Worm (Caenorhabditis elegans) whole organism, late embryonic: ENCODE measurements around the gene nhr-251.

Experiments used
- C08G9.2 ChIP-seq: sonication (generic microtip); optimal IDR thresholded peaks from 2 replicates; lab custom pipeline; 2016; ENCODE audit warnings: mild to moderate bottlenecking, missing genetic modification characterization, moderate library complexity, missing compliant biosample characterization
- C38D4.7 ChIP-seq: fragments of 200-800 bp; sonication (Bioruptor generic); optimal IDR thresholded peaks from 2 replicates; lab custom pipeline; 2018; ENCODE audit warnings: mild to moderate bottlenecking, missing genetic modification characterization, moderate library complexity, missing compliant biosample characterization
- F13H6.1 ChIP-seq: sonication (generic microtip); optimal IDR thresholded peaks from 2 replicates; lab custom pipeline; 2016; ENCODE audit warnings: missing genetic modification characterization, missing compliant biosample characterization
- K02D7.2 ChIP-seq: sonication (generic microtip); optimal IDR thresholded peaks from 2 replicates; lab custom pipeline; 2017; ENCODE audit warnings: mild to moderate bottlenecking, missing genetic modification characterization, missing compliant biosample characterization
- T23F11.4 ChIP-seq: fragments of 200-800 bp; sonication (Bioruptor generic); optimal IDR thresholded peaks from 2 replicates; lab custom pipeline; 2018; ENCODE audit warnings: mild to moderate bottlenecking, missing genetic modification characterization, missing compliant biosample characterization
- ceh-14 ChIP-seq: sonication (generic microtip); optimal IDR thresholded peaks from 2 replicates; lab custom pipeline; 2016; ENCODE audit warnings: missing genotype, missing genetic modification characterization, missing compliant biosample characterization
- ceh-18 ChIP-seq: sonication (generic microtip); optimal IDR thresholded peaks from 2 replicates; lab custom pipeline; 2016; ENCODE audit warnings: missing genetic modification characterization, missing compliant biosample characterization
- ceh-19 ChIP-seq: fragments of 200-800 bp; sonication (Bioruptor generic); optimal IDR thresholded peaks from 2 replicates; lab custom pipeline; 2018; ENCODE audit warnings: mild to moderate bottlenecking, missing genetic modification characterization, missing compliant biosample characterization
- ceh-2 ChIP-seq: sonication (generic microtip); optimal IDR thresholded peaks from 2 replicates; lab custom pipeline; 2016; ENCODE audit warnings: missing genotype, missing genetic modification characterization, missing compliant biosample characterization
- ceh-24 ChIP-seq: sonication (generic microtip); optimal IDR thresholded peaks from 2 replicates; lab custom pipeline; 2016; ENCODE audit warnings: mild to moderate bottlenecking, missing genetic modification characterization, missing compliant biosample characterization
- ceh-30 ChIP-seq: fragments of 150-350 bp; optimal IDR thresholded peaks from 2 replicates; lab custom pipeline; 2014; ENCODE audit warnings: missing biosample characterization, missing genetic modification characterization
- ceh-31 ChIP-seq: sonication (generic microtip); optimal IDR thresholded peaks from 2 replicates; lab custom pipeline; 2016; ENCODE audit warnings: missing genetic modification characterization, missing compliant biosample characterization
- ceh-48 ChIP-seq: sonication (generic microtip); optimal IDR thresholded peaks from 2 replicates; lab custom pipeline; 2016; ENCODE audit warnings: missing genetic modification characterization, inconsistent platforms, missing compliant biosample characterization
- fkh-10 ChIP-seq: fragments of 150-350 bp; optimal IDR thresholded peaks from 2 replicates; lab custom pipeline; 2014; ENCODE audit warnings: missing biosample characterization, missing genetic modification reagents, missing genetic modification characterization
- fkh-6 ChIP-seq: sonication (generic microtip); optimal IDR thresholded peaks from 2 replicates; lab custom pipeline; 2016; ENCODE audit warnings: missing genetic modification characterization, missing compliant biosample characterization
- gmeb-2 ChIP-seq: sonication (generic microtip); optimal IDR thresholded peaks from 2 replicates; lab custom pipeline; 2016; ENCODE audit warnings: missing genetic modification characterization, inconsistent platforms, missing compliant biosample characterization
- hlh-13 ChIP-seq: fragments of 200-800 bp; sonication (Bioruptor generic); optimal IDR thresholded peaks from 2 replicates; lab custom pipeline; 2018; ENCODE audit warnings: mild to moderate bottlenecking, missing genetic modification characterization, missing compliant biosample characterization
- hlh-15 ChIP-seq: sonication (generic microtip); optimal IDR thresholded peaks from 2 replicates; lab custom pipeline; 2016; ENCODE audit warnings: missing genetic modification characterization, missing compliant biosample characterization
- hlh-30 ChIP-seq: sonication (generic microtip); optimal IDR thresholded peaks from 2 replicates; lab custom pipeline; 2017; ENCODE audit warnings: antibody characterized with exemption, missing genetic modification characterization, missing compliant biosample characterization; ENCODE audit not compliant: insufficient read depth
- hlh-8 ChIP-seq: sonication (generic microtip); optimal IDR thresholded peaks from 2 replicates; lab custom pipeline; 2016; ENCODE audit warnings: missing genotype, missing genetic modification characterization, missing compliant biosample characterization
- mec-3 ChIP-seq: sonication (generic microtip); optimal IDR thresholded peaks from 2 replicates; lab custom pipeline; 2016; ENCODE audit warnings: borderline replicate concordance, missing genetic modification characterization, missing compliant biosample characterization
- nfya-1 ChIP-seq: sonication (generic microtip); optimal IDR thresholded peaks from 2 replicates; lab custom pipeline; 2017; ENCODE audit warnings: missing genetic modification characterization, mild to moderate bottlenecking, missing compliant biosample characterization, antibody characterized with exemption, moderate library complexity
- nhr-11 ChIP-seq: fragments of 150-350 bp; optimal IDR thresholded peaks from 2 replicates; lab custom pipeline; 2014; ENCODE audit warnings: missing biosample characterization, missing genetic modification characterization
- odd-2 ChIP-seq: sonication (generic microtip); optimal IDR thresholded peaks from 2 replicates; lab custom pipeline; 2017; ENCODE audit warnings: antibody characterized with exemption, mild to moderate bottlenecking, missing genetic modification characterization, missing compliant biosample characterization
- pag-3 ChIP-seq: sonication (generic microtip); optimal IDR thresholded peaks from 2 replicates; lab custom pipeline; 2016; ENCODE audit warnings: missing compliant biosample characterization, missing genetic modification characterization, borderline replicate concordance
- pat-9 ChIP-seq: fragments of 200-800 bp; sonication (Bioruptor generic); optimal IDR thresholded peaks from 2 replicates; lab custom pipeline; 2018; ENCODE audit warnings: mild to moderate bottlenecking, missing genetic modification characterization, moderate library complexity, missing compliant biosample characterization
- pax-1 ChIP-seq: fragments of 150-350 bp; optimal IDR thresholded peaks from 2 replicates; lab custom pipeline; 2014; ENCODE audit warnings: missing biosample characterization, missing genetic modification characterization
- pha-4 ChIP-seq: fragments of 150-350 bp; optimal IDR thresholded peaks from 2 replicates; lab custom pipeline; 2018; ENCODE audit warnings: missing biosample characterization, missing genetic modification reagents, missing genetic modification characterization
- pros-1 ChIP-seq: fragments of 150-350 bp; optimal IDR thresholded peaks from 2 replicates; lab custom pipeline; 2014; ENCODE audit warnings: missing biosample characterization, missing genetic modification reagents, missing genetic modification characterization
- ref-2 ChIP-seq: sonication (generic microtip); optimal IDR thresholded peaks from 2 replicates; lab custom pipeline; 2016; ENCODE audit warnings: missing genetic modification characterization, missing compliant biosample characterization
- rnt-1 ChIP-seq: sonication (generic microtip); optimal IDR thresholded peaks from 2 replicates; lab custom pipeline; 2016; ENCODE audit warnings: missing genetic modification characterization, missing compliant biosample characterization
- sdc-2 ChIP-seq: sonication (generic microtip); optimal IDR thresholded peaks from 2 replicates; lab custom pipeline; 2016; ENCODE audit warnings: missing genotype, missing genetic modification characterization, missing compliant biosample characterization
- sox-2 ChIP-seq: fragments of 200-800 bp; sonication (Bioruptor generic); IDR thresholded peaks from 2 replicates; pipeline ENCODE4 v1.3.6; 2022; ENCODE audit warnings: missing genetic modification reagents, missing genetic modification characterization, missing compliant biosample characterization
- tbx-2 ChIP-seq: sonication (generic microtip); optimal IDR thresholded peaks from 2 replicates; lab custom pipeline; 2016; ENCODE audit warnings: missing genetic modification characterization, missing compliant biosample characterization
- ttx-3 ChIP-seq: sonication (generic microtip); optimal IDR thresholded peaks from 2 replicates; lab custom pipeline; 2016; ENCODE audit warnings: missing genetic modification reagents, missing genetic modification characterization, missing compliant biosample characterization
- unc-55 ChIP-seq: sonication (generic microtip); optimal IDR thresholded peaks from 2 replicates; lab custom pipeline; 2017; ENCODE audit warnings: missing biosample characterization, missing genetic modification reagents, missing genetic modification characterization
- unc-86 ChIP-seq: sonication (generic microtip); optimal IDR thresholded peaks from 2 replicates; lab custom pipeline; 2016; ENCODE audit warnings: missing genetic modification characterization, missing compliant biosample characterization
- zip-5 ChIP-seq: sonication (generic microtip); optimal IDR thresholded peaks from 2 replicates; lab custom pipeline; 2016; ENCODE audit warnings: missing genetic modification characterization, missing compliant biosample characterization

The nhr-251 gene

ce11 chrV:600231-600630 is at the start of gene nhr-251:
Gene nhr-251, plus strand, starts transcription at chrV:600531.
- TF ChIP-seq ceh-18 (no peak), pha-4 (no peak), pag-3 (no peak), rnt-1 (no peak), nhr-11 (tag; lab: Kevin White, UChicago) (no peak), ceh-19 (GFP tag; lab: Kevin White, UChicago) (no peak), fkh-6 (no peak), hlh-30 (tag; lab: Kevin White, UChicago) (no peak), ceh-30 (tag; lab: Kevin White, UChicago) (no peak), unc-55 (no peak), ceh-2 (tag; lab: Kevin White, UChicago) (no peak), tbx-2 (tag; lab: Kevin White, UChicago) (no peak), ceh-24 (tag; lab: Kevin White, UChicago) (no peak), C38D4.7 (no peak), hlh-8 (no peak), hlh-15 (no peak), sdc-2 (tag; lab: Kevin White, UChicago) (no peak), C08G9.2 (no peak), sox-2 (GFP tag; lab: Robert Waterston, UW) (no peak)

DNA sequence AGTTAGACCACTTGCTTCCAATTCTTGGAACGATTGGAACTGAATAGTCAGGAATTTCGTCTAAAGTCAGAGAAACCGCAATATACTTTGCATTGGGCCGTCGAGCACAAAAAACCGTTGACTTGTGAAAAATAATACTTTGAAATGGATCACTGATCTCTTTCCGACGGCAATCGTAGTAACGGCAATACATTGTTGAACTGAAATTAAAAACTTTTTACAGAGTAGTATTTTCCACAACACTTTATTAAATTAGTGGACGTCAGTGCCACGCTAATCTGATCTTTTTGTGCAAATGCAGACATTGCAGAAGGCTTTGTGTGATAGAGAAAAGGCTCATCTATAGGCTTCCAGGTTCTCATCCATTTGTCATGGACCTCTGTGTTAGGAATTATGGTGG is 47.9 kb upstream of the nhr-251 start:
- TF ChIP-seq hlh-8 (no peak), ceh-14 (no peak), nfya-1 (no peak), ceh-30 (tag; lab: Kevin White, UChicago) (no peak)
- TF ChIP-seq, all 69 proteins: peak for 0

DNA sequence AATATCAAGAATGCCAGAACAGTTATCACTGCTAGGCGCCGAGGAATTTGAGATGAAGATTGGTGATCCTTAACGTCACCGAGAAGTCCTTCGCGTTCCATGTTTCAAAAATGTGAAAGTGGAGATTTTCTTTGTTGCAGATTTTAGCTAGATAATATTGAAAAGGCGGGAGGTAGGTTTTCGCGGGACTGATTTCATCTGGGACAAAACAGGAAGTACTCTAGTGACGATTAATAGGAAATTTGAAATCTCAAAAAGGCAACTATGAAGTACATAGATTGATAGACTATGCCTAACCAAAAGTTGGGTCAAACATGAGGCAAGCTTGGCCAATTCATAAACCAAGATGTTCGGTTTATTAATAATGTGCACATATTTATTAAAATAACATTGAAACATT is 47.3 kb upstream of the nhr-251 start, which contains the start of gene C14C6.8:
C14C6.8 (minus strand) TSS at position 101 of the 400 bp plus-strand sequence.
- no peak for TF ChIP-seq ceh-30 (tag; lab: Kevin White, UChicago)
- no peak for TF ChIP-seq odd-2 (tag; lab: Kevin White, UChicago)
- TF ChIP-seq hlh-13 (GFP tag; lab: Kevin White, UChicago): no peak
- TF ChIP-seq pha-4: no peak
- TF ChIP-seq zip-5 (tag; lab: Kevin White, UChicago): no peak
- no peak for TF ChIP-seq pat-9 (tag; lab: Kevin White, UChicago)
- TF ChIP-seq fkh-10 (GFP tag; lab: Kevin White, UChicago): no peak
- no peak for TF ChIP-seq pros-1 (tag; lab: Kevin White, UChicago)
- no peak for TF ChIP-seq K02D7.2 (tag; lab: Kevin White, UChicago)
- TF ChIP-seq ref-2: no peak
- TF ChIP-seq unc-55: no peak
- no peak for TF ChIP-seq ttx-3 (tag; lab: Kevin White, UChicago)
- no peak for TF ChIP-seq nhr-11 (tag; lab: Kevin White, UChicago)
- no peak for TF ChIP-seq fkh-6
- TF ChIP-seq mec-3 (tag; lab: Kevin White, UChicago): no peak
- TF ChIP-seq gmeb-2 (tag; lab: Kevin White, UChicago): no peak

ce11 chrV:556055-556454 is 44.3 kb upstream of the nhr-251 start, which contains the start of gene srx-8:
Gene srx-8, minus strand, starts transcription at chrV:556155.
- TF ChIP-seq T23F11.4: no peak
- TF ChIP-seq unc-86 (tag; lab: Kevin White, UChicago): no peak
- TF ChIP-seq ceh-31 (tag; lab: Kevin White, UChicago): no peak
- TF ChIP-seq pax-1 (tag; lab: Kevin White, UChicago): no peak
- TF ChIP-seq ref-2: no peak
- TF ChIP-seq C08G9.2: no peak

DNA sequence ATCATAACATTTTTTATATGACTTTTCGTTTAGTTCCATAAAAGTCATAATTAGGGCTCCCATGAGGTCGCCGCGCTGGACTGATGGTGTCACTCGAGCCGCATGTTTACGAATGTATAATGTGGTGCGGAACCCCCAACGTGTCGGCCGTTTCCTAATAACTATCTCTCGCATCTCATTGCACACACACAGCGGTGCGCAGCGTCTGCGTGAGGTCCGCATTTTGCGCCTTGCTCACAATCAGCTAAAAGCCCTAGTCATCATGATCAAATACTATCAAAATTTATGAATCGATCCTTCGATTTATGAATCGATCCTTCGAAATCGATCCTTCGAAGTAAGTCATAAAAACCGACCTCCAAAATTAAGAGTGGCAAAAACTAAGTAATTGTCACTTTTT is 40.4 kb upstream of the nhr-251 start, which contains the start of gene srx-7:
srx-7 (plus strand) TSS at position 256 of the 400 bp plus-strand sequence.
- no peak for TF ChIP-seq F13H6.1 (tag; lab: Kevin White, UChicago)
- TF ChIP-seq ref-2: no peak
- TF ChIP-seq zip-5 (tag; lab: Kevin White, UChicago): no peak
- TF ChIP-seq ceh-48 (tag; lab: Kevin White, UChicago): no peak
